Fruit fly (Drosophila melanogaster): Measurements from ENCODE around the gene RpS14b.
A peak's percentile ranks its signal among the peaks of the same experiment; 100 is the strongest.

The RpS14b gene

DNA sequence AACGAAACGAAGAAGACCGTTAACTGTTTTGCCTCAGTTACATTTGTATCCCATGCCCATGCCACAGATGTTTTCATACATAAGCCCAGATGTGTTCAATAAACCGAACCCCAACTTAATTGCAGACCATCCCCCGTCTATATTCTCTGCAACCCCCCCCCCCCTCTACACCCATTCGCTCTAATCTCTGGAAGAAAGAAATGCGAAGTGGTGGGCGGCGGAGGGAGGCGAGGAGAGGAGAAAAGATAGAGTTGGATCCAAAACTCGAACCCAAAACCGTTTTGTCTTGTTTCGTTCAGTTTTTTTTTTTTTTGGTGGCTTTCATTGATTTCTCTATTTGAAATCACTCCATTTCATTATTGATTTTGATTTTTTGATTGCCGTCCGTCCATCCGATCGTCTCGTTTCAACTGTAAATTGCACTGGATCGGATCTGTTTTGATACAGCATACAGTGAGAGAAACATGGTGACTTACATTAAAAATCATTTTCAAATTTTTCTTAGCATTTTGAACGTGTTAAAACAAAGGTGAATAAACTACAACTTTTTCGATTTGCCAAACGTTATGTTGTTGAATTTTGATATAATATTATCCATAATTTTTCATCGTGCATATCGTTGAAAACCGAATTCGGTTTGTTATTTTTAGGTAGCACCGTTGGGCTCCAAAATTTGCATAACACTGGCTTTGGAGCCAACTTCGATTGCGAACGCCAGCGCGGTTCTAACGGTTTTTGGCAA, 41.0 kb downstream of the RpS14b start (continued):
- TF ChIP-seq Dek (tag; optimal IDR thresholded peaks at IDR 0.05) = no peak
- no peak for TF ChIP-seq lilli (GFP tag; optimal IDR thresholded peaks at IDR 0.05)
- TF ChIP-seq dmrt99B (tag; optimal IDR thresholded peaks at IDR 0.05) = peak; percentile 56
- TF ChIP-seq CG11247 (GFP tag; IDR thresholded peaks at IDR 0.05) = no peak
- TF ChIP-seq Sox102F (GFP tag; optimal IDR thresholded peaks at IDR 0.05) = peak; percentile 77
- TF ChIP-seq Optix (GFP tag; IDR thresholded peaks at IDR 0.05) = no peak
- no peak for TF ChIP-seq repo (GFP tag; optimal IDR thresholded peaks at IDR 0.05)

DNA sequence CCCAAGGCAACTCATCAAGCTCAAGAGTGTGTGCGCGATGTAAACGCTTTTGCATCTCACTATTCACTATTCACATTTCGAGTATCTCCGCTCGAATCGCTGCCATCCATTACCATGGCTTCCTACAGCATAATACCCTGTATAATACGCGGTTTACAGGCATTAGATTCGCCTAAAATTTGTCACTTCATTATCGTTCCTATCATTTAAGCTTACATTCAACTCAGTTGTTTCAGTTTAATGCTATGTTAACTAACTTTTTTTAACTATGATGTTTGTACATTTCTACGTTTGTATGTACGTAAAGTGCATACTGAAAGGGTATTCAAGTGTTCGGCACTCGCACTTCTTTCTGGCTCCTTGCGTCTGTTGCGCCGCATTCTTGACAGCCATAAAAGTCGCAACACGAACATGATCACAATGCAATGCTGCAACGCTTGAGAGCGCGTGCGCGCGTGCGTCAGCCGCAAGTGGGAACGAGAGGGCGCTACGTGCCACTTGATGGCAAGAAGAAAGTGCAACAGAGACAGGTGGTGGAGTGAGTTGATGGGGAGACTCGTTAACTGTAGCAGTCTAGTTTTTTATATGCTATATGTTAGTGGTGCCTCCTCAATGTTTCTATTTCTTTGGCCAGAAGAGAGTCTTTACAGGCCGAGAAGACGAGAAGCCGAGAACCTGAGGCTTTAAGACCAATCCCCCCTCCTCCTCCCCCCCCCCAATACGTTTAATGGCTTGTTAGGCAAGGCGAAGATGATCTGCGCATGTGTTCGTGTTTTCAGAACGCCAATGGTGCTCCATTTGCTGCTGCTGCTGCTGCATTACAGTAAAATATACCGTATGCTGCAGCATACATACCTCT, 42.5 kb downstream of the RpS14b start:
- TF ChIP-seq grau (tag; optimal IDR thresholded peaks at IDR 0.05) (no peak), Lhr (GFP tag; optimal IDR thresholded peaks at IDR 0.05) (no peak), sens (GFP tag) (peak; percentile 3), cg (GFP tag; optimal IDR thresholded peaks at IDR 0.05) (peak; percentile 30), CG17612 (GFP tag; IDR thresholded peaks at IDR 0.05) (no peak), mld (GFP tag; IDR thresholded peaks at IDR 0.05; ENCODE audit: partially characterized antibody) (no peak), CG2678 (tag; optimal IDR thresholded peaks at IDR 0.05) (no peak), Med (GFP tag) (peak; percentile 37), CG1603 (tag; optimal IDR thresholded peaks at IDR 0.05) (peak; percentile 38), tap (tag; optimal IDR thresholded peaks at IDR 0.05) (no peak), CG1529 (GFP tag; optimal IDR thresholded peaks at IDR 0.05) (no peak), sd (tag; optimal IDR thresholded peaks at IDR 0.05) (peak; percentile 49), Fer3 (tag; optimal IDR thresholded peaks at IDR 0.05) (no peak), crol (GFP tag; IDR thresholded peaks at IDR 0.05) (peak; percentile 51), kni (GFP tag; optimal IDR thresholded peaks at IDR 0.05) (peak; percentile 39), CHES-1-like (GFP tag; optimal IDR thresholded peaks at IDR 0.05) (no peak), CG18262 (tag; optimal IDR thresholded peaks at IDR 0.05) (no peak), CG16815 (GFP tag; optimal IDR thresholded peaks at IDR 0.05) (no peak), eve (GFP tag; optimal IDR thresholded peaks at IDR 0.05) (peak in 1 of 2 experiments; percentile 46), D19B (GFP tag; optimal IDR thresholded peaks at IDR 0.05) (peak; percentile 48), Vsx1 (GFP tag; optimal IDR thresholded peaks at IDR 0.05) (no peak), Ets65A (GFP tag) (peak; percentile 83), CG17568 (GFP tag; optimal IDR thresholded peaks at IDR 0.05) (no peak), CG15269 (tag; optimal IDR thresholded peaks at IDR 0.05) (no peak), pros (GFP tag; optimal IDR thresholded peaks at IDR 0.05) (peak; percentile 49), TFAM (GFP tag; optimal IDR thresholded peaks at IDR 0.05) (no peak), z (GFP tag; IDR thresholded peaks at IDR 0.05) (no peak), ssp (GFP tag; IDR thresholded peaks at IDR 0.05) (no peak), nom (GFP tag; optimal IDR thresholded peaks at IDR 0.05) (no peak), fd96Cb (tag; optimal IDR thresholded peaks at IDR 0.05) (no peak), onecut (GFP tag; IDR thresholded peaks at IDR 0.05) (no peak), wdn (GFP tag; IDR thresholded peaks at IDR 0.05) (no peak), CG15514 (GFP tag; optimal IDR thresholded peaks at IDR 0.05) (no peak), Atf-2 (GFP tag; optimal IDR thresholded peaks at IDR 0.05) (no peak), Hsf (GFP tag; optimal IDR thresholded peaks at IDR 0.05) (no peak), D19A (tag; optimal IDR thresholded peaks at IDR 0.05) (peak; percentile 84), CG15479 (GFP tag; optimal IDR thresholded peaks at IDR 0.05) (peak; percentile 33), sob (GFP tag; IDR thresholded peaks at IDR 0.05) (no peak), btn (GFP tag; optimal IDR thresholded peaks at IDR 0.05) (no peak)
